Worm (Caenorhabditis elegans): ENCODE data around the gene C25B8.8.

C25B8.8 gene

DNA sequence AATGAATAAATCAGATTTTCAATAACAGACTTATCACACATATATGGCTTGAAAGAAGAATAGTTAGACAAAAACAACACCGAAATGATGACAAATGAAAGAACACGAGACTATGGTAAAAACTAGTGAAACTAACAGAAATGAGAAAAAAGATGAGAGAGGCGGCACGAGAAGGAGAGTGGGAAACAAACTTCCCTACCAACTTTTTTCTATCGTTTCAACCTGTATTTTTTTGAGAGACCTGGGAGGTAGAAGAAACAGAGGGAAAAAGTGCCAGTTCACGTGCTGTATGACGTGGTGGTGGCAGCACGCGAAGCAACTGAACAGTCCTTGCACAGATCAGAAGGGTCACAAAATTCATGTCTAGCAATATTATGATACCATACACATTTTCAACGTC, 33.0 kb downstream of the C25B8.8 start:
- TF ChIP-seq klf-2 (GFP tag; conservative IDR thresholded peaks at IDR 0.05) = no peak
- TF ChIP-seq T22C8.4 (GFP tag; IDR thresholded peaks at IDR 0.05) = no peak
- TF ChIP-seq cog-1 (tag; optimal IDR thresholded peaks at IDR 0.05) = no peak
- no peak for TF ChIP-seq med-1 (GFP tag; optimal IDR thresholded peaks at IDR 0.05; ENCODE audit: insufficient read depth)
- no peak for TF ChIP-seq flt-1 (GFP tag; IDR thresholded peaks at IDR 0.05)
- TF ChIP-seq ztf-23 (GFP tag; IDR thresholded peaks at IDR 0.05) = no peak
- TF ChIP-seq ztf-29 (GFP tag; IDR thresholded peaks at IDR 0.05) = no peak
- no peak for TF ChIP-seq tab-1 (GFP tag; IDR thresholded peaks at IDR 0.05)
- TF ChIP-seq ref-1 (GFP tag; conservative IDR thresholded peaks at IDR 0.05) = no peak

DNA sequence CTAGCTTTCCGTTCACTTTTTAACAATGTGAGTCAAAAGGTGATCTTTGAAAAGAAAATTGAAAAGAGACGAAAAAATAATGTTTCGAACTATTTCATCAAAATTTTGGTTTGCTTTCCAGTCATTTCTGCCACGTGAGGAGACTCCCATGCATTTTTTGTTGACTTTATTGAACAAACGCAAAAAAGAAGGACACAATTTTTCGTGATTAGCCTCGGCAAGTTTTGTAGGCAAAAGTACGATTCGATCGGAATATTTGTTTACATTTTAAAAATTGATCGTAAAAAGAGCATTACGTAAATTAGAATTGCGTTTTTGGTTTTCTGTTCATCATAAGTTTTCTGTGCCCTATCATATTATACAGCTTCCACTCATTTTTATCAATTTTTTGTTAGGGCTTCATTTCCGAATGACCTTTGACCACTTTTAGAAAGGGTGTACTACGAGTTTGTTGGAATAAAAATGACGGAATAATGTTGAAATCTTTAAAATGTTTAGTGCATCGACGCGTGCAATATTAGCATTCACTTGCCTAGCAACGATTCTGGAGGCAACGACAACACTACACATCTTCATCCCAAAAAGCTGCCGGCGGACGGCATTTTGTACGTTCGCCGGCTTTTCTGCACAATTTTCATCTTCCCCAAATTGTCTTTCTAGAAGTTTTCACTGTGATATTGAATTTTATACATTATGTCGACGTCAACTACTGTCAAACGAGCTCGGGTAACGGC, 35.3 kb downstream of the C25B8.8 start, which contains the start of gene C56E10.3:
Gene C56E10.3, plus strand, starts transcription at position 684 of the 734 bp plus-strand sequence.
- TF ChIP-seq ztf-23 (GFP tag; IDR thresholded peaks at IDR 0.05) (no peak), ztf-29 (GFP tag; IDR thresholded peaks at IDR 0.05) (no peak), med-1 (GFP tag; optimal IDR thresholded peaks at IDR 0.05; ENCODE audit: insufficient read depth) (no peak), tab-1 (GFP tag; IDR thresholded peaks at IDR 0.05) (no peak), flt-1 (GFP tag; IDR thresholded peaks at IDR 0.05) (no peak), ref-1 (GFP tag; conservative IDR thresholded peaks at IDR 0.05) (no peak), cog-1 (tag; optimal IDR thresholded peaks at IDR 0.05) (no peak), klf-2 (GFP tag; conservative IDR thresholded peaks at IDR 0.05) (no peak)

DNA sequence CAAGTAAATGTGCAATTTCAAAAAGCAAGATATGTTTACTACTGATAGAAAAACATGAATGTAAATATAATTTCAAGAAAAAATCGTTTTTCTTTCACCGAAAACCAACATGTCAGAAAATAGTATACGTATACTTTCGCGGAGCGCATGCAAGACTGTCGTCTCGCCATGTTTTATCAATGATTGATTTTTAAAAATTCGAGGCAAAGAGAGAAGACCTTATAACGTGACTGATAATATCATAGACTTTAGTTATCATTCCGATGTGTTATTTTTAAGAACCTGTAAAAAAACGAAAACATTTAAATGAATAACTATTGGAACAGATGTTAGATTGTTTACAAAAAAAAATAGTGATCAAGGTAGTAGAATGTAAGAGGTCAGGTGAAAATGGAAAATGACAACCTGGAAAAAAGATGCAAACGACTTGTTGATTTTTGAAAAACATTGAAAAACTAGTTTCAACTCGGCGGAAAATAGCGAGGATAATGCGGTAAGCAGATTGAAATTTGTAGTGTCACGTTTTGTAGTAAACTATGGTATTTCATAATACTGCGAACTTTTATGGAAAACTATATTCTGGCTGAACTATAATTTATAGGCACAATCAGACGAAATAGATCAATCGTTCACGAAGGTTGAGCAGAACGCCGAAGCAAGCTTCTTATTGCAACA, 36.7 kb downstream of the C25B8.8 start:
- TF ChIP-seq med-1 (GFP tag; optimal IDR thresholded peaks at IDR 0.05; ENCODE audit: insufficient read depth) = no peak

DNA sequence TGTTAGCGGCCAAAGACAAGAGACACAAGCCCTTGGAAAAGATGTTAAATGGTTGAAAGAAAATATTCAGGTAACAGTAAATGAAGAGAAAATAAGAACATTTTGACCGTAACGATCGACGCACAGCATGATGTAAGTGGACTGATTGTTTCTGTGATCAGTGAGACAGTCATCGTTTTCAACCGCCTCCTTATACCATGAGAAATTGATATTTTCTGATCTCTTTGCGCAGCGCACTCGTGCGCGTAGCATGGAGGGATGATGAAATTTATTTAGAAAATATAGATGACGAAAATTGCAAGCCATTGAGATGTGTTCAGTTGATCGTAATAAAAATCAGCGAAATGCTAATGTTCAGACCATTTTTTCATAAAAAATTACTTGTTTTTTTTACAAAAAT, 39.8 kb downstream of the C25B8.8 start:
- TF ChIP-seq tab-1 (GFP tag; IDR thresholded peaks at IDR 0.05) (no peak), ztf-29 (GFP tag; IDR thresholded peaks at IDR 0.05) (no peak), med-1 (GFP tag; optimal IDR thresholded peaks at IDR 0.05; ENCODE audit: insufficient read depth) (no peak), ref-1 (GFP tag; conservative IDR thresholded peaks at IDR 0.05) (no peak), T22C8.4 (GFP tag; IDR thresholded peaks at IDR 0.05) (no peak), cog-1 (tag; optimal IDR thresholded peaks at IDR 0.05) (no peak), klf-2 (GFP tag; conservative IDR thresholded peaks at IDR 0.05) (no peak), flt-1 (GFP tag; IDR thresholded peaks at IDR 0.05) (no peak), ztf-23 (GFP tag; IDR thresholded peaks at IDR 0.05) (no peak)

DNA sequence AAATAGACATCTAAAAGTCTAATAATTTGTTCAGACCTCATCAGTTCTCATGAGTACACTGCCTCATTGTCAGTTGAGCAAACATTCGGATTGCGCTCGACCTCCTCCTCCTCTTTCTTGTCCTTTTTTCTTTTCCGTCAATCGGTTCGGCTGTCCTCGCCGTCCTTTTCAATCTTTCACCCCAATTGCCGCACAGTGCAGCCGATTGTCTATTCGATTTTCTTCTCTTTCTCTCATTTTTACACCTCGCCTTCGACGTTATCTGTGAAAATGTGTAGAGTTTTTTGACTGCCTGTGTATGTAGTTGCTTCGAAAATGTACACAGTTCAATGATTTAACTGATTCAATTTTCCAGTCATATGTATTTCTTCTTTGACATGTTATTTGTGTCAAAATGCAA, 43.4 kb downstream of the C25B8.8 start:
- no peak for TF ChIP-seq ztf-29 (GFP tag; IDR thresholded peaks at IDR 0.05)
- no peak for TF ChIP-seq flt-1 (GFP tag; IDR thresholded peaks at IDR 0.05)
- no peak for TF ChIP-seq klf-2 (GFP tag; conservative IDR thresholded peaks at IDR 0.05)
- no peak for TF ChIP-seq T22C8.4 (GFP tag; IDR thresholded peaks at IDR 0.05)
- no peak for TF ChIP-seq cog-1 (tag; optimal IDR thresholded peaks at IDR 0.05)
- no peak for TF ChIP-seq ztf-23 (GFP tag; IDR thresholded peaks at IDR 0.05)
- no peak for TF ChIP-seq med-1 (GFP tag; optimal IDR thresholded peaks at IDR 0.05; ENCODE audit: insufficient read depth)

DNA sequence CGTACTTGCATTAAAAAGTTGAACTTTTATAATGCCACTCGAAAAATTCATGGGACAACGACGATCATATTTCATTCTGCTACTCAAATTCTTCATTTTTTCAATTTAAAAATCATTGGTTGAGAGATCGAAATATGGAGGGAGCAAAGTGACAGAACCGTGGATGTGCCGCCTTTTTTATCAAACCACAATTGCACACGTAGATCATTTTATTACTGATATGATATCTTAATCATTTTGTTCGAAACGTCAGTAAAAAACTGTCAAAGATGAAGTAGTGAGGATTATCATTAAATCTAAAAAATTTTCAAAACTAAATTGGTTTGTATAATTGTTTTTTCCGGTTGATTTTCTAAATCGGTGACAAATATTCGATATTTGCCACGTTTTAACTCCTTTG, 44.3 kb downstream of the C25B8.8 start:
- TF ChIP-seq med-1 (GFP tag; optimal IDR thresholded peaks at IDR 0.05; ENCODE audit: insufficient read depth) = no peak
- no peak for TF ChIP-seq klf-2 (GFP tag; conservative IDR thresholded peaks at IDR 0.05)
- TF ChIP-seq cog-1 (tag; optimal IDR thresholded peaks at IDR 0.05) = no peak
- TF ChIP-seq ztf-29 (GFP tag; IDR thresholded peaks at IDR 0.05) = no peak
- no peak for TF ChIP-seq T22C8.4 (GFP tag; IDR thresholded peaks at IDR 0.05)
- no peak for TF ChIP-seq tab-1 (GFP tag; IDR thresholded peaks at IDR 0.05)
- TF ChIP-seq ref-1 (GFP tag; conservative IDR thresholded peaks at IDR 0.05) = no peak
- no peak for TF ChIP-seq ztf-23 (GFP tag; IDR thresholded peaks at IDR 0.05)
- no peak for TF ChIP-seq flt-1 (GFP tag; IDR thresholded peaks at IDR 0.05)

DNA sequence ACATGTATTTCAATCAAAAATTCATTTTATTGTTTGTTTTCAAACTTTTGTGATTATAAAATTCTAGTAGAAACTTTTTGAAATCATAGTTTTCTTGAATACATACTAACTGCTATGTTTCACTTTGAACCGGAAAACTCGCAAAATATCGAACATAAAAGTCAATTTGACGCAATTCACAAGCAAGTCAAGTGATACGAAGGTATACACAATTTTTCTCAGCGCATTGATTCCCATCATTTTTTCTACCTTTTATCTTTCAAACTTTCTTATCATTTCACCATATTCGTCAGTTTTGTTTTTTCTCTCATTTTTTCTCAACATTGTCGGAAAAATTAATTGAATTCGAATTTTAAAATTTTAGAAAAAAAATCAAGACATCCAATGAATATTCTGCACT, 45.3 kb downstream of the C25B8.8 start, which contains the start of gene nhr-173:
Gene nhr-173, plus strand, starts transcription at position 366 of the 400 bp plus-strand sequence.
- no peak for TF ChIP-seq klf-2 (GFP tag; conservative IDR thresholded peaks at IDR 0.05)

DNA sequence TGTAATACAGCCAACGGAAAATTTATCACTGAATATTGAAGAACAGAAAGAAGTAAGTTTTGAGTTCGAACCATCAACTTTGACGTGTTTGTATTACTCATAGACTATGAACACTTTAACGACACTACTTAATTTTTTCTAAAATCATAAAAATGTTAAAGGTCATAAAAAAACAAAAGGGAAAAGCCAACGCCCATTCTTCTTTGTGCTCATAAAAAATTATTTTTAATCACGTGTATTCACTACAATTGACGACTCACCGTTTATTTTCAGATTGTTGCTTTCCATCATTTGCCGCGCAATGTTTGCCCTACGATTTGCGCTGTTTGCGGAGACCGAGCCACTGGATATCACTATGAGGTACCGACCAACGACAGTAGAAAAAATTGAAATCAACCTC, 46.4 kb downstream of the C25B8.8 start:
- TF ChIP-seq ref-1 (GFP tag; conservative IDR thresholded peaks at IDR 0.05) (no peak), cog-1 (tag; optimal IDR thresholded peaks at IDR 0.05) (no peak), med-1 (GFP tag; optimal IDR thresholded peaks at IDR 0.05; ENCODE audit: insufficient read depth) (no peak), klf-2 (GFP tag; conservative IDR thresholded peaks at IDR 0.05) (no peak), T22C8.4 (GFP tag; IDR thresholded peaks at IDR 0.05) (no peak), ztf-29 (GFP tag; IDR thresholded peaks at IDR 0.05) (no peak), ztf-23 (GFP tag; IDR thresholded peaks at IDR 0.05) (no peak), flt-1 (GFP tag; IDR thresholded peaks at IDR 0.05) (no peak)

DNA sequence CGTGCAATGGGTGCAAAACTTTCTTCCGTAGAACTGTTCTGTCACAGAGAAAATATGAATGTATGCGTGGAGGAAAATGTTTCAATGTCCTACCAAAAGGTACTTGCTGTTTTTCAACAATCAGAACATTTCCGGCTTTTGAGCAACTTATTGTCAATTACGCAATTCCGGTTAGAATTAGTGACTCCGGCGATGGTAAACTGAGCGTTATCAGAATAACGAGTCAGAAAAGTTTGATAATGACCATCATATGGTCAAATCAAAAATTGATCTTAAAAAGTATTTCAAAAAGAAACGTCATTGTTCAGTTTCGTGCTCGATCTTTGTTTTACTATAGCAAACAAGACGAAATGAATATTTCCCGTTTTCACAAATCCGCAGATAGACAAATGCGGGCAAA, 47.0 kb downstream of the C25B8.8 start:
- TF ChIP-seq T22C8.4 (GFP tag; IDR thresholded peaks at IDR 0.05) (no peak), tab-1 (GFP tag; IDR thresholded peaks at IDR 0.05) (no peak), ztf-29 (GFP tag; IDR thresholded peaks at IDR 0.05) (no peak), flt-1 (GFP tag; IDR thresholded peaks at IDR 0.05) (no peak), ref-1 (GFP tag; conservative IDR thresholded peaks at IDR 0.05) (no peak), klf-2 (GFP tag; conservative IDR thresholded peaks at IDR 0.05) (no peak), cog-1 (tag; optimal IDR thresholded peaks at IDR 0.05) (no peak), med-1 (GFP tag; optimal IDR thresholded peaks at IDR 0.05; ENCODE audit: insufficient read depth) (no peak), ztf-23 (GFP tag; IDR thresholded peaks at IDR 0.05) (no peak)

DNA sequence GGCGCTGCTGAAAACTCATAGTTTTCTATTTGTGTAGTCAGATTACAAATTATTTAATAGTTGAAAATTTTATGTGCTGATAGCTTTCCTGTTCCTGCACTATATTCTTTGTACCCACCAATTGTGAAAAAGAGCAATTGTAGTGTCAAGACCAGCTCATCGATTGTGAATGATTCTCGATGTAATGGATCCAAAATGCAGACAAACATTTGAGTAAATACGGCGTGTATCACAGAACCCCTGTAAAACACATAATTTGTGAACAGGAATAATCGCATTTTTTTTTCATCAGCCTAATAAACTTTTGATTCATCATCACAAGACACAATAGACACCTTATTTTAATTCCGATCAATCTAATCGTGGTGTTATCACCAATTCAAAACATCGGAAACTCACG, 52.5 kb downstream of the C25B8.8 start:
- TF ChIP-seq klf-2 (GFP tag; conservative IDR thresholded peaks at IDR 0.05) = no peak
- no peak for TF ChIP-seq ztf-29 (GFP tag; IDR thresholded peaks at IDR 0.05)
- TF ChIP-seq flt-1 (GFP tag; IDR thresholded peaks at IDR 0.05) = no peak
- no peak for TF ChIP-seq med-1 (GFP tag; optimal IDR thresholded peaks at IDR 0.05; ENCODE audit: insufficient read depth)
- TF ChIP-seq ztf-23 (GFP tag; IDR thresholded peaks at IDR 0.05) = no peak
- TF ChIP-seq tab-1 (GFP tag; IDR thresholded peaks at IDR 0.05) = no peak
- no peak for TF ChIP-seq ref-1 (GFP tag; conservative IDR thresholded peaks at IDR 0.05)
- no peak for TF ChIP-seq T22C8.4 (GFP tag; IDR thresholded peaks at IDR 0.05)
- no peak for TF ChIP-seq cog-1 (tag; optimal IDR thresholded peaks at IDR 0.05)
